Worm (Caenorhabditis elegans) whole organism, L1 larva: ENCODE results near the gene let-418.

Source experiments
- ama-1 ChIP-seq: fragments of 150-350 bp; optimal IDR thresholded peaks from 2 replicates; lab custom pipeline; 2014
- irx-1 ChIP-seq: sonication (generic microtip); optimal IDR thresholded peaks from 2 replicates; lab custom pipeline; 2016; ENCODE audit warnings: missing genetic modification characterization, missing compliant biosample characterization
- jun-1 ChIP-seq: fragments of 150-350 bp; optimal IDR thresholded peaks from 2 replicates; lab custom pipeline; 2014; ENCODE audit warnings: missing biosample characterization, missing genetic modification reagents, missing genetic modification characterization
- skn-1 ChIP-seq: fragments of 150-350 bp; optimal IDR thresholded peaks from 2 replicates; lab custom pipeline; 2014; ENCODE audit warnings: missing biosample characterization, missing genetic modification characterization
- ztf-11 ChIP-seq, 2 experiments: sonication (generic microtip); optimal IDR thresholded peaks; 2 replicates each; lab custom pipeline; 2016 to 2017; ENCODE audit warnings: missing genetic modification characterization in 2 of 2, missing biosample characterization in 1 of 2, missing compliant biosample characterization in 1 of 2

DNA sequence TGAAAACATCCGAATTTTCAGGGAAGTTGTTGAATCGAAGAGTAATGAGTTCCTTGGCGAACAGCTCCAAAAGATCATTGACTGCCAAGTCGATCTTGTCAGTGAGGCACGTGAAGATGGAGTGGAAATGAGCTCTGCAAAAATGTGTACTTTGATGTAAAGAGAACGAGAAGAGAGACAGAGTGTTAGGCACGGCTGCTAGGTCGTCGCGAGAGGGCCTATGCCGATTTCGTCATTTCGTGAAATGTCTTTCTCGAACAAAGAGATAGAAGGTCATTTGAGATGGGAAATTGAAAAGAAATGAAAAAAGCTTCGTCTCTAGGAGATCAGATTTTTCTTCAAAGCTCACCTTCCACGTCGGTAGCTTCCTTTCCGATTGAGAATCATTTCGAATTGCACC is 46.6 kb upstream of the let-418 start:
- no peak for TF ChIP-seq irx-1 (tag; lab: Kevin White, UChicago)
- no peak for TF ChIP-seq ztf-11 (tag; optimal IDR thresholded peaks at IDR 0.05; lab: Kevin White, UChicago)
- no peak for TF ChIP-seq jun-1 (tag; lab: Kevin White, UChicago)
- no peak for TF ChIP-seq ama-1
- peak; percentile 45 for TF ChIP-seq skn-1 (tag; lab: Kevin White, UChicago)
